Worm (Caenorhabditis elegans): ENCODE measurements around the gene F07H5.10.

The F07H5.10 gene

ce11 chrII:8818978-8819896, 10.9 kb upstream of the F07H5.10 start, which contains the start of gene F46C5.10 (continued):
- TF ChIP-seq nhr-90 (tag; optimal IDR thresholded peaks at IDR 0.05; ENCODE audit: poor library complexity): peak; percentile 67
- TF ChIP-seq unc-98 (GFP tag; IDR thresholded peaks at IDR 0.05): no peak
- no peak for TF ChIP-seq C16A3.4 (tag; optimal IDR thresholded peaks at IDR 0.05)
- no peak for TF ChIP-seq ceh-82 (tag; optimal IDR thresholded peaks at IDR 0.05)
- TF ChIP-seq nhr-28 (tag; optimal IDR thresholded peaks at IDR 0.05): no peak
- TF ChIP-seq tlp-1 (tag; optimal IDR thresholded peaks at IDR 0.05): no peak
- no peak for TF ChIP-seq dpl-1 (GFP tag; optimal IDR thresholded peaks at IDR 0.05)
- TF ChIP-seq nhr-19 (GFP tag; conservative IDR thresholded peaks at IDR 0.05): peak; percentile 87
- TF ChIP-seq lir-3 (tag; optimal IDR thresholded peaks at IDR 0.05; ENCODE audit: poor library complexity): no peak
- TF ChIP-seq tbx-2 (tag; optimal IDR thresholded peaks at IDR 0.05): peak; percentile 25
- no peak for TF ChIP-seq fkh-8 (tag; optimal IDR thresholded peaks at IDR 0.05)
- no peak for TF ChIP-seq irx-1 (tag; optimal IDR thresholded peaks at IDR 0.05)
- TF ChIP-seq unc-62 (GFP tag; optimal IDR thresholded peaks at IDR 0.05): no peak
- no peak for TF ChIP-seq aly-2 (tag; optimal IDR thresholded peaks at IDR 0.05)
- TF ChIP-seq ces-1 (GFP tag; optimal IDR thresholded peaks at IDR 0.05): no peak
- no peak for TF ChIP-seq ztf-4 (tag; optimal IDR thresholded peaks at IDR 0.05)
- TF ChIP-seq unc-130 (tag; optimal IDR thresholded peaks at IDR 0.05): no peak
- no peak for TF ChIP-seq efl-1 (optimal IDR thresholded peaks at IDR 0.05)
- TF ChIP-seq efl-1 (GFP tag; optimal IDR thresholded peaks at IDR 0.05 in 1 of 2): peak in 1 of 2 experiments; percentile 67
- TF ChIP-seq ztf-11 (tag; optimal IDR thresholded peaks at IDR 0.05): no peak
- no peak for TF ChIP-seq C34B4.2 (tag; optimal IDR thresholded peaks at IDR 0.05)
- TF ChIP-seq sptf-1 (tag; optimal IDR thresholded peaks at IDR 0.05): no peak
- peak; percentile 5 for TF ChIP-seq mep-1 (tag; optimal IDR thresholded peaks at IDR 0.05)
- no peak for TF ChIP-seq vab-15 (tag; optimal IDR thresholded peaks at IDR 0.05)
- TF ChIP-seq lin-13 (GFP tag; optimal IDR thresholded peaks at IDR 0.05): no peak
- TF ChIP-seq lin-15B (tag; optimal IDR thresholded peaks at IDR 0.05): no peak
- TF ChIP-seq efl-3 (GFP tag; optimal IDR thresholded peaks at IDR 0.05): no peak
- no peak for TF ChIP-seq hlh-17 (GFP tag; optimal IDR thresholded peaks at IDR 0.05; ENCODE audit: borderline replicate concordance)

ce11 chrII:8818257-8818656, 9.9 kb upstream of the F07H5.10 start:
- TF ChIP-seq nhr-20 (tag; optimal IDR thresholded peaks at IDR 0.05) (peak; percentile 71), alr-1 (tag; optimal IDR thresholded peaks at IDR 0.05; ENCODE audit: borderline replicate concordance) (no peak), nhr-19 (GFP tag; conservative IDR thresholded peaks at IDR 0.05) (peak; percentile 72), unc-86 (tag; optimal IDR thresholded peaks at IDR 0.05) (no peak), mdl-1 (tag; optimal IDR thresholded peaks at IDR 0.05) (peak in 1 of 2 experiments; percentile 71), snu-23 (GFP tag; optimal IDR thresholded peaks at IDR 0.05) (peak; percentile 44), C34B4.2 (tag; optimal IDR thresholded peaks at IDR 0.05) (no peak), nhr-85 (tag) (peak; percentile 96), efl-1 (optimal IDR thresholded peaks at IDR 0.05) (no peak), efl-1 (GFP tag; optimal IDR thresholded peaks at IDR 0.05 in 1 of 2) (peak in 1 of 2 experiments; percentile 91), blmp-1 (tag; optimal IDR thresholded peaks at IDR 0.05) (peak; percentile 43), lin-15B (tag; optimal IDR thresholded peaks at IDR 0.05) (no peak), grh-1 (GFP tag; IDR thresholded peaks at IDR 0.05) (0 out of 2 replicates have a peak, but pooled peaks have one; percentile 8), lin-14 (GFP tag; optimal IDR thresholded peaks at IDR 0.05) (peak; percentile 75), unc-98 (GFP tag; IDR thresholded peaks at IDR 0.05) (no peak), isw-1 (GFP tag; IDR thresholded peaks at IDR 0.05) (no peak), nhr-90 (tag; optimal IDR thresholded peaks at IDR 0.05; ENCODE audit: poor library complexity) (peak; percentile 69), nhr-47 (tag; optimal IDR thresholded peaks at IDR 0.05) (peak; percentile 30), tbx-2 (tag; optimal IDR thresholded peaks at IDR 0.05) (peak; percentile 51), nhr-71 (tag; optimal IDR thresholded peaks at IDR 0.05) (peak; percentile 75), elt-3 (tag; optimal IDR thresholded peaks at IDR 0.05) (peak in 5 of 6 experiments; percentile 57 to 95 (median 80)), unc-130 (tag; optimal IDR thresholded peaks at IDR 0.05) (peak; percentile 30), fkh-10 (GFP tag; optimal IDR thresholded peaks at IDR 0.05) (no peak), lsy-2 (tag; optimal IDR thresholded peaks at IDR 0.05) (peak in 1 of 2 experiments; percentile 29), ceh-8 (GFP tag; optimal IDR thresholded peaks at IDR 0.05) (no peak), lin-35 (GFP tag; optimal IDR thresholded peaks at IDR 0.05) (peak in 1 of 2 experiments; percentile 47), ets-5 (GFP tag; IDR thresholded peaks at IDR 0.05) (no peak), aha-1 (tag; optimal IDR thresholded peaks at IDR 0.05) (no peak), nhr-76 (tag; optimal IDR thresholded peaks at IDR 0.05) (no peak)
